Worm (Caenorhabditis elegans) whole organism, L2 larva: Measurements from ENCODE around the gene F48E8.4.

Experiments used
- F13H6.1 ChIP-seq: sonication (generic microtip); optimal IDR thresholded peaks from 2 replicates; lab custom pipeline; 2016; ENCODE audit warnings: missing genetic modification characterization, missing compliant biosample characterization
- aly-2 ChIP-seq: fragments of 150-350 bp; optimal IDR thresholded peaks from 2 replicates; lab custom pipeline; 2014; ENCODE audit warnings: missing biosample characterization, missing genetic modification characterization
- ama-1 ChIP-seq: fragments of 150-350 bp; optimal IDR thresholded peaks from 2 replicates; lab custom pipeline; 2018; ENCODE audit warnings: inconsistent platforms
- elt-1 ChIP-seq: fragments of 150-350 bp; optimal IDR thresholded peaks from 2 replicates; lab custom pipeline; 2014; ENCODE audit warnings: missing biosample characterization, missing genetic modification characterization
- fos-1 ChIP-seq: fragments of 150-350 bp; optimal IDR thresholded peaks from 2 replicates; lab custom pipeline; 2014; ENCODE audit warnings: missing biosample characterization, missing genetic modification characterization
- mab-5 ChIP-seq: fragments of 150-350 bp; optimal IDR thresholded peaks from 2 replicates; lab custom pipeline; 2014; ENCODE audit warnings: missing biosample characterization, missing genetic modification characterization
- mbf-1 ChIP-seq: sonication (generic microtip); optimal IDR thresholded peaks from 2 replicates; lab custom pipeline; 2017; ENCODE audit warnings: missing biosample characterization, missing genetic modification characterization
- nhr-129 ChIP-seq: fragments of 150-350 bp; optimal IDR thresholded peaks from 2 replicates; lab custom pipeline; 2014; ENCODE audit warnings: missing biosample characterization, missing genetic modification characterization
- peb-1 ChIP-seq: fragments of 150-350 bp; optimal IDR thresholded peaks from 2 replicates; lab custom pipeline; 2014; ENCODE audit warnings: missing biosample characterization, missing genetic modification characterization
- snpc-4 ChIP-seq: fragments of 150-350 bp; optimal IDR thresholded peaks from 2 replicates; lab custom pipeline; 2014; ENCODE audit warnings: missing biosample characterization, missing genetic modification characterization
- unc-39 ChIP-seq: fragments of 150-350 bp; optimal IDR thresholded peaks from 2 replicates; lab custom pipeline; 2014; ENCODE audit warnings: missing biosample characterization, missing genetic modification characterization
- unc-62 ChIP-seq: fragments of 150-350 bp; optimal IDR thresholded peaks from 2 replicates; lab custom pipeline; 2014; ENCODE audit warnings: missing biosample characterization, missing genetic modification reagents, missing genetic modification characterization
- zag-1 ChIP-seq: fragments of 150-350 bp; optimal IDR thresholded peaks from 2 replicates; lab custom pipeline; 2014; ENCODE audit warnings: missing biosample characterization, missing genetic modification characterization

- TF ChIP-seq zag-1 (tag; lab: Kevin White, UChicago) (no peak), F13H6.1 (no peak), ama-1 (lab: Kevin White, UChicago) (no peak), aly-2 (tag; lab: Kevin White, UChicago) (no peak), elt-1 (tag; lab: Kevin White, UChicago) (no peak), peb-1 (tag; lab: Kevin White, UChicago) (no peak), mab-5 (tag; lab: Kevin White, UChicago) (no peak), nhr-129 (tag; lab: Kevin White, UChicago) (no peak), unc-62 (GFP tag; lab: Kevin White, UChicago) (no peak), fos-1 (tag; lab: Kevin White, UChicago) (no peak), unc-39 (tag; lab: Kevin White, UChicago) (no peak), snpc-4 (tag; lab: Kevin White, UChicago) (no peak), mbf-1 (tag; lab: Kevin White, UChicago) (no peak)
Measured at ce11 chrIII:5419527-5419926, 33.9 kb upstream of the F48E8.4 start.
